Fruit fly (Drosophila melanogaster): ENCODE results near the gene GAPsec.

- no peak for TF ChIP-seq Ets98B (GFP tag; IDR thresholded peaks at IDR 0.05)
- no peak for TF ChIP-seq EcR (GFP tag; optimal IDR thresholded peaks at IDR 0.05)
- TF ChIP-seq CG14655 (GFP tag; optimal IDR thresholded peaks at IDR 0.05) = no peak
- no peak for TF ChIP-seq rn (GFP tag; IDR thresholded peaks at IDR 0.05)
- no peak for TF ChIP-seq CG32121 (GFP tag; IDR thresholded peaks at IDR 0.05)
- no peak for TF ChIP-seq Pif1B (GFP tag; optimal IDR thresholded peaks at IDR 0.05)
- TF ChIP-seq CG17806 (tag; optimal IDR thresholded peaks at IDR 0.05) = no peak
Measured at dm6 chr3L:8579513-8579912, 44.2 kb downstream of the GAPsec start.

All from whole organism, pupa.